Fruit fly (Drosophila melanogaster): ENCODE measurements around the gene Utx.

dm6 chr2L:10268688-10269087 lies 9.9 kb downstream of the Utx start, which contains the start of gene CG4957:
- no peak for TF ChIP-seq Sox102F (GFP tag; optimal IDR thresholded peaks at IDR 0.05)
- no peak for TF ChIP-seq lz (GFP tag; optimal IDR thresholded peaks at IDR 0.05)
- TF ChIP-seq CG6854 (GFP tag; optimal IDR thresholded peaks at IDR 0.05) = no peak
- no peak for TF ChIP-seq cyc (GFP tag; optimal IDR thresholded peaks at IDR 0.05)
- no peak for TF ChIP-seq CG16779 (tag; optimal IDR thresholded peaks at IDR 0.05)
- TF ChIP-seq topi (GFP tag; optimal IDR thresholded peaks at IDR 0.05) = no peak
- TF ChIP-seq CG11902 (GFP tag; optimal IDR thresholded peaks at IDR 0.05) = no peak
- no peak for TF ChIP-seq Met (GFP tag; optimal IDR thresholded peaks at IDR 0.05)
- no peak for TF ChIP-seq OdsH (GFP tag; optimal IDR thresholded peaks at IDR 0.05)
- TF ChIP-seq CG6808 (GFP tag; optimal IDR thresholded peaks at IDR 0.05) = no peak
- TF ChIP-seq Smox (GFP tag; optimal IDR thresholded peaks at IDR 0.05) = no peak
- TF ChIP-seq spab (GFP tag; optimal IDR thresholded peaks at IDR 0.05) = no peak
